Worm (Caenorhabditis elegans): ENCODE measurements around the gene best-22.

Gene best-22

DNA sequence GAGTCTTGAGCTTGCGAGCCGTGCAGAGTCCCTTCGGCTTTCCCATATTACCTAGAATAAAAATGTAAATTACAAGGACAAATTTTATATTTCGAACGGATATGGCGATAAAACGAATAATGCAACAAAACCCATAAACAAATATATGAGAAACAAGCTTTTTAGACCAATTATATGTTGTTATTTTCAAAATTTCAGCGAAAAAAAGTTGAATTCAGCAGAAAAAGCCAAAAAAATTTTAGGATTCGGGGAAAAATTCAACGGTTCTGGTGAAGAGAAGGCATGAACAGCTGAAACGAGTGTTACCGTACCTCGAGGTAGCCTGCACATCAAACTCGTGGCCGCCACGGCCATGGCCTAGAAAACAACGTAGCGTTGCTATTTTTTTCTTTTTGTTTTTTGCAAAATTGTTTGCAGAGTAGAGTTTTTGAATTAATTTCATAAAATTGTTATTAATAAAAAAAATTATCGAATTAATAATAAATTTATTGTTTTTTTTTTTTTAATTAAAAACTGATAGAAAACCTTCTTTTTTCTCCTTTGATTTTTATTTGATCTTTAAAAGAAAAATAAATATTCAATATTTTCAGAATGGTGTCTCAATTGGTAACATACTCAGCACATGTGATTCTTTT, 41.4 kb downstream of the best-22 start, which contains the start of the genes rps-23 and dpm-3:
Gene rps-23, minus strand, starts transcription at position 51 of the 635 bp plus-strand sequence.
Gene dpm-3, plus strand, starts transcription at position 585 of the 635 bp plus-strand sequence.
- TF ChIP-seq cnd-1 (tag; optimal IDR thresholded peaks at IDR 0.05) (peak; percentile 49), unc-62 (GFP tag; optimal IDR thresholded peaks at IDR 0.05) (peak; percentile 49), ceh-43 (GFP tag; optimal IDR thresholded peaks at IDR 0.05) (peak; percentile 45), elt-1 (tag; optimal IDR thresholded peaks at IDR 0.05; ENCODE audit: borderline replicate concordance, insufficient read depth) (no peak), nhr-237 (tag; optimal IDR thresholded peaks at IDR 0.05) (peak; percentile 83), ham-2 (GFP tag; optimal IDR thresholded peaks at IDR 0.05) (peak; percentile 37), blmp-1 (tag; optimal IDR thresholded peaks at IDR 0.05) (no peak), lin-32 (GFP tag; optimal IDR thresholded peaks at IDR 0.05) (no peak), nhr-28 (tag; optimal IDR thresholded peaks at IDR 0.05) (no peak), nhr-76 (tag; optimal IDR thresholded peaks at IDR 0.05) (no peak), zip-8 (tag; optimal IDR thresholded peaks at IDR 0.05) (no peak), flh-1 (GFP tag; optimal IDR thresholded peaks at IDR 0.05) (no peak), pha-4 (tag; optimal IDR thresholded peaks at IDR 0.05) (peak; percentile 67), lin-13 (tag; optimal IDR thresholded peaks at IDR 0.05) (peak; percentile 83), ceh-83 (GFP tag; optimal IDR thresholded peaks at IDR 0.05) (no peak), hlh-1 (tag; optimal IDR thresholded peaks at IDR 0.05) (peak; percentile 85), mls-2 (tag; optimal IDR thresholded peaks at IDR 0.05) (peak; percentile 22), bed-3 (GFP tag; optimal IDR thresholded peaks at IDR 0.05) (no peak), unc-39 (tag; optimal IDR thresholded peaks at IDR 0.05) (no peak), tbx-8 (GFP tag; optimal IDR thresholded peaks at IDR 0.05) (no peak), mab-5 (tag; optimal IDR thresholded peaks at IDR 0.05) (peak; percentile 45), nhr-2 (tag; optimal IDR thresholded peaks at IDR 0.05) (peak; percentile 64), ces-1 (GFP tag; optimal IDR thresholded peaks at IDR 0.05) (no peak), lsy-2 (tag; optimal IDR thresholded peaks at IDR 0.05) (peak; percentile 99), unc-120 (tag; optimal IDR thresholded peaks at IDR 0.05; ENCODE audit: poor library complexity, severe bottlenecking) (peak; percentile 43), mep-1 (tag; optimal IDR thresholded peaks at IDR 0.05) (peak; percentile 80), elt-3 (tag; optimal IDR thresholded peaks at IDR 0.05) (no peak), M03D4.4 (tag; optimal IDR thresholded peaks at IDR 0.05) (peak; percentile 45), sem-2 (GFP tag; optimal IDR thresholded peaks at IDR 0.05) (no peak), nhr-12 (tag; optimal IDR thresholded peaks at IDR 0.05) (no peak), sptf-1 (tag; optimal IDR thresholded peaks at IDR 0.05) (peak; percentile 78), ztf-11 (tag; optimal IDR thresholded peaks at IDR 0.05) (no peak), ceh-39 (tag; optimal IDR thresholded peaks at IDR 0.05) (peak; percentile 88), snpc-4 (tag; optimal IDR thresholded peaks at IDR 0.05) (no peak), drap-1 (GFP tag; optimal IDR thresholded peaks at IDR 0.05) (peak; percentile 50)

DNA sequence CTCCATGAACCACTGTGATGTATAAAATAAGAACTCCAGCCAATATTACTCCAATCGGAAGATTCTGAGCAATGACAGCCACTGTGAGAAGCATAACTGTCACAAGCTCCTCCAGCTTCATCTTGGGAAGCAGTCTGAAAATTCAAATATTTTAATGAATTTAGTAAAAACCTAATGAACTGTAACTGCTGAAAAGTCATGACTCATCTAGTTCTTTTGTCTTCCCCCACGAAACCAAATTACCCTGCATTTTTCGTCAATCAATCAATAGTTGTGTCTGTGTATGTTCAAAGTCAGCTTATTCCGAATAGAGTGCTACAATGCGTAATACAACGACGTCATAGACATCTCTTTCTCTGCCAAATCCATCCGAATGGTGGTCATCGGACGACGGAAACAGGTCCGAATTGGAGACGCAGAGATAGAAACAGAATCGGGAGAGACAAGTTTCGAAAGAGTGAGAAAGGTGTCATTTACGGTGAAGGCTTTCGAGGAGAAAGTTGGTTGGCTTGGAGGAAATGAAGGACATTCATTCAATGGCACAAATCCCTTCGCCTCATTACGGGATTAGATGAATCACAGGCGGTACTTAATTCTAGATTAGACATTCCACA, 47.0 kb downstream of the best-22 start:
- TF ChIP-seq nhr-237 (tag; optimal IDR thresholded peaks at IDR 0.05): no peak
- no peak for TF ChIP-seq mep-1 (tag; optimal IDR thresholded peaks at IDR 0.05)
- TF ChIP-seq ham-2 (GFP tag; optimal IDR thresholded peaks at IDR 0.05): peak; percentile 50
- TF ChIP-seq blmp-1 (tag; optimal IDR thresholded peaks at IDR 0.05): peak; percentile 74
- peak; percentile 5 for TF ChIP-seq elt-3 (tag; optimal IDR thresholded peaks at IDR 0.05)

DNA sequence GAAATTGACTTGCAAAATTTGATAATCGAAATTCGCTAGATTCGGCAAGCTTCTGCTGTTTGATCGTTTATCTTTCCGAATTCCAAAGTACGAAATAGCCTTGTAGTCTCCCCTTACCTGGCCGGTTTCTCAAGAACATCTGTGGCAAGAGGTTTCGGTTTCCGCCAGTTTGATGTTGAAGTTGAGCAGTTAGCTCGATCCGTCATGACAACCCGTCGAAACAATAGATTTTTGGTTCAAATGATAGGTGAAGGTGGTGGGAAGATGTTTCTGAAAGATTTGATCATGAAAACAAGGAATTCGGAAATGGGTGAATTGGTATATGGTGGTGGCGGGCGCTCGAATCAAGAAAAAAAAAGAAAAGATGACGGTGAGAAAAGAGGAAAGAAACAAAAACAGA, 48.7 kb downstream of the best-22 start, which contains the start of gene acs-20:
Gene acs-20, minus strand, starts transcription at position 270 of the 400 bp plus-strand sequence.
- no peak for TF ChIP-seq lsy-2 (tag; optimal IDR thresholded peaks at IDR 0.05)
- no peak for TF ChIP-seq sptf-1 (tag; optimal IDR thresholded peaks at IDR 0.05)
- no peak for TF ChIP-seq nhr-2 (tag; optimal IDR thresholded peaks at IDR 0.05)

DNA sequence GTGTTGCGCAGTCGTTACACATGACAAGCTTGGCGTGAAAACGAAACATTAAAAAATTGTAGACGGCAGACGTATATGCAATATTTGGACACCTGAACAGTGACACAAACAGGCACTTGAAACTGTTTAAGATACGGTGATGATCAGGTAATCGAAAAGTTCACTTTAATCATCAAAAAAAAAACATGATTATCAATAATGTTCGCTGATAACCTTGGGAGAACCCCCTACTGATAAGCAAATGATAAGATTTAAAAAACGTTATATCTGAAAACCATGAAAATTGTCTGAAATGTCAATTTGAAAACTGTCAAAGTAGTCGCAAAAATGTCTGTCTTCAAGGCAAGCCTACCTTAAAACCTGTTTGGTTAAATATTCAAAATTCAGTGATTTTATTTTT, 50.2 kb downstream of the best-22 start:
- TF ChIP-seq nhr-12 (tag; optimal IDR thresholded peaks at IDR 0.05): no peak
- TF ChIP-seq elt-1 (tag; optimal IDR thresholded peaks at IDR 0.05; ENCODE audit: borderline replicate concordance, insufficient read depth): no peak
- no peak for TF ChIP-seq zip-8 (tag; optimal IDR thresholded peaks at IDR 0.05)
- TF ChIP-seq nhr-237 (tag; optimal IDR thresholded peaks at IDR 0.05): no peak
- TF ChIP-seq nhr-76 (tag; optimal IDR thresholded peaks at IDR 0.05): no peak
- TF ChIP-seq snpc-4 (tag; optimal IDR thresholded peaks at IDR 0.05): no peak
- no peak for TF ChIP-seq elt-3 (tag; optimal IDR thresholded peaks at IDR 0.05)
- TF ChIP-seq drap-1 (GFP tag; optimal IDR thresholded peaks at IDR 0.05): no peak
